Comparison of ENCODE assay signal across 1 fruit fly cellular context in genomic region chr3L:14456898-14457297, dm6.
TF ChIP-seq lines count a peak whose summit lies in the region.

No protein-coding gene starts in this region.

TF ChIP-seq in whole organism, embryonic, 481 proteins besides CTCF, POLR2A, EP300 and RAD21 (continued from another document):
- no peak for TF ChIP-seq Sry-δ (GFP tag; optimal IDR thresholded peaks at IDR 0.05; lab: Kevin White, UChicago)
- TF ChIP-seq gfzf (GFP tag; optimal IDR thresholded peaks at IDR 0.05; lab: Kevin White, UChicago): no peak
- TF ChIP-seq CG32532 (GFP tag; IDR thresholded peaks at IDR 0.05; lab: Robert Waterston, UW): 0 out of 2 replicates have a peak, but pooled peaks have one; percentile 10
- TF ChIP-seq eve (GFP tag; optimal IDR thresholded peaks at IDR 0.05; lab: Kevin White, UChicago): no peak
- TF ChIP-seq GATAe (GFP tag; conservative IDR thresholded peaks at IDR 0.05; lab: Robert Waterston, UW): peak; percentile 71
- TF ChIP-seq CG11247 (GFP tag; IDR thresholded peaks at IDR 0.05; lab: Robert Waterston, UW): no peak
- TF ChIP-seq CG8290 (GFP tag; optimal IDR thresholded peaks at IDR 0.05; lab: Kevin White, UChicago): no peak
- TF ChIP-seq CG8290 (tag; optimal IDR thresholded peaks at IDR 0.05; lab: Kevin White, UChicago): peak in 1 of 2 experiments; percentile 10
- TF ChIP-seq Poxn (GFP tag; IDR thresholded peaks at IDR 0.05; lab: Robert Waterston, UW): no peak
- no peak for TF ChIP-seq wor (GFP tag; IDR thresholded peaks at IDR 0.05; lab: Robert Waterston, UW)
- no peak for TF ChIP-seq MTF-1 (GFP tag; optimal IDR thresholded peaks at IDR 0.05; lab: Kevin White, UChicago; ENCODE audit: borderline replicate concordance)
- TF ChIP-seq ham (GFP tag; IDR thresholded peaks at IDR 0.05; lab: Robert Waterston, UW): 0 out of 2 replicates have a peak, but pooled peaks have one; percentile 6
- peak; percentile 94 for TF ChIP-seq CG6654 (GFP tag; optimal IDR thresholded peaks at IDR 0.05; lab: Kevin White, UChicago)
- no peak for TF ChIP-seq tin (GFP tag; optimal IDR thresholded peaks at IDR 0.05; lab: Kevin White, UChicago)
- TF ChIP-seq CG10209 (GFP tag; optimal IDR thresholded peaks at IDR 0.05; lab: Kevin White, UChicago): no peak
- peak; percentile 38 for TF ChIP-seq sug (tag; optimal IDR thresholded peaks at IDR 0.05; lab: Kevin White, UChicago)
- TF ChIP-seq tgo (GFP tag; IDR thresholded peaks at IDR 0.05; lab: Robert Waterston, UW): no peak
- no peak for TF ChIP-seq sqz (GFP tag; optimal IDR thresholded peaks at IDR 0.05; lab: Kevin White, UChicago)
- TF ChIP-seq ara (GFP tag; IDR thresholded peaks at IDR 0.05; lab: Robert Waterston, UW): no peak
- no peak for TF ChIP-seq prd (optimal IDR thresholded peaks at IDR 0.05; lab: Kevin White, UChicago)
- TF ChIP-seq prd (GFP tag; IDR thresholded peaks at IDR 0.05; lab: Robert Waterston, UW): no peak
- no peak for TF ChIP-seq cato (GFP tag; optimal IDR thresholded peaks at IDR 0.05; lab: Kevin White, UChicago; ENCODE audit: borderline replicate concordance)
- no peak for TF ChIP-seq H15 (GFP tag; IDR thresholded peaks at IDR 0.05; lab: Robert Waterston, UW)
- TF ChIP-seq sob (GFP tag; IDR thresholded peaks at IDR 0.05; lab: Robert Waterston, UW): 0 out of 2 replicates have a peak, but pooled peaks have one; percentile 23
- no peak for TF ChIP-seq HLH54F (GFP tag; optimal IDR thresholded peaks at IDR 0.05; lab: Kevin White, UChicago)
- peak; percentile 23 for TF ChIP-seq CG12769 (tag; optimal IDR thresholded peaks at IDR 0.05; lab: Kevin White, UChicago)
- TF ChIP-seq HLHmδ (GFP tag; optimal IDR thresholded peaks at IDR 0.05; lab: Kevin White, UChicago): no peak
- TF ChIP-seq grn (GFP tag; optimal IDR thresholded peaks at IDR 0.05; lab: Kevin White, UChicago): peak; percentile 56
- no peak for TF ChIP-seq slp2 (GFP tag; optimal IDR thresholded peaks at IDR 0.05; lab: Kevin White, UChicago)
- no peak for TF ChIP-seq CG34422 (GFP tag; IDR thresholded peaks at IDR 0.05; lab: Robert Waterston, UW)
- TF ChIP-seq CG17328 (GFP tag; IDR thresholded peaks at IDR 0.05; lab: Robert Waterston, UW): no peak
- TF ChIP-seq NC2β (GFP tag; optimal IDR thresholded peaks at IDR 0.05; lab: Kevin White, UChicago): no peak
- peak; percentile 25 for TF ChIP-seq Med (GFP tag; lab: Kevin White, UChicago)
- TF ChIP-seq HLH4C (GFP tag; IDR thresholded peaks at IDR 0.05; lab: Robert Waterston, UW; ENCODE audit: partially characterized antibody): no peak
- no peak for TF ChIP-seq CG2678 (tag; optimal IDR thresholded peaks at IDR 0.05; lab: Kevin White, UChicago)
- no peak for TF ChIP-seq vvl (GFP tag; IDR thresholded peaks at IDR 0.05; lab: Robert Waterston, UW)
- TF ChIP-seq CG12391 (tag; optimal IDR thresholded peaks at IDR 0.05; lab: Kevin White, UChicago): no peak
- TF ChIP-seq ftz-f1 (GFP tag; optimal IDR thresholded peaks at IDR 0.05; lab: Kevin White, UChicago): peak; percentile 15
- no peak for TF ChIP-seq CG18262 (tag; optimal IDR thresholded peaks at IDR 0.05; lab: Kevin White, UChicago)
- TF ChIP-seq CG9797 (GFP tag; optimal IDR thresholded peaks at IDR 0.05; lab: Kevin White, UChicago): no peak
- TF ChIP-seq wek (GFP tag; optimal IDR thresholded peaks at IDR 0.05; lab: Kevin White, UChicago): no peak
- TF ChIP-seq scrt (GFP tag; optimal IDR thresholded peaks at IDR 0.05; lab: Kevin White, UChicago): no peak
- peak; percentile 54; the same call in 1 of the 4 replicates for TF ChIP-seq chinmo (GFP tag; IDR thresholded peaks at IDR 0.05; lab: Robert Waterston, UW; ENCODE audit: partially characterized antibody)
- TF ChIP-seq CG3407 (GFP tag; optimal IDR thresholded peaks at IDR 0.05; lab: Kevin White, UChicago): no peak
- no peak for TF ChIP-seq salm (tag; optimal IDR thresholded peaks at IDR 0.05; lab: Kevin White, UChicago)
- peak; percentile 48; the same call in 1 of the 2 replicates for TF ChIP-seq CG32772 (GFP tag; IDR thresholded peaks at IDR 0.05; lab: Robert Waterston, UW)
- TF ChIP-seq aop (GFP tag; IDR thresholded peaks at IDR 0.05; lab: Robert Waterston, UW): peak; percentile 8; the same call in 1 of the 2 replicates
- no peak for TF ChIP-seq Aef1 (GFP tag; IDR thresholded peaks at IDR 0.05; lab: Robert Waterston, UW)
- TF ChIP-seq CG11456 (GFP tag; IDR thresholded peaks at IDR 0.05; lab: Robert Waterston, UW): 0 out of 3 replicates have a peak, but pooled peaks have one; percentile 24
- TF ChIP-seq CG11093 (GFP tag; IDR thresholded peaks at IDR 0.05; lab: Robert Waterston, UW): no peak
